Fruit fly (Drosophila melanogaster): ENCODE measurements around the gene Exo84.

Exo84 gene

dm6 chr3R:26009766-26010414 lies 42.2 kb downstream of the Exo84 start:
- TF ChIP-seq grn (GFP tag; optimal IDR thresholded peaks at IDR 0.05), result peak; percentile 8
- TF ChIP-seq Abd-B (GFP tag; optimal IDR thresholded peaks at IDR 0.05), result no peak
- TF ChIP-seq CG12219 (GFP tag; optimal IDR thresholded peaks at IDR 0.05), result no peak
- TF ChIP-seq HLHmδ (GFP tag; optimal IDR thresholded peaks at IDR 0.05), result peak; percentile 87
- TF ChIP-seq ftz-f1 (GFP tag; optimal IDR thresholded peaks at IDR 0.05), result no peak
- no peak for TF ChIP-seq Doc2 (GFP tag; IDR thresholded peaks at IDR 0.05)
- TF ChIP-seq abd-A (tag; optimal IDR thresholded peaks at IDR 0.05), result no peak
- no peak for TF ChIP-seq CG14441 (GFP tag; IDR thresholded peaks at IDR 0.05)
- peak; percentile 72 for TF ChIP-seq sens (GFP tag)
- TF ChIP-seq vvl (GFP tag; IDR thresholded peaks at IDR 0.05), result peak; percentile 24; the same call in 1 of the 2 replicates
- no peak for TF ChIP-seq CG17568 (GFP tag; optimal IDR thresholded peaks at IDR 0.05)
- no peak for TF ChIP-seq danr (GFP tag; IDR thresholded peaks at IDR 0.05)
- no peak for TF ChIP-seq eve (GFP tag; optimal IDR thresholded peaks at IDR 0.05)
- no peak for TF ChIP-seq maf-S (GFP tag; optimal IDR thresholded peaks at IDR 0.05)
- no peak for TF ChIP-seq exex (tag; optimal IDR thresholded peaks at IDR 0.05)
- TF ChIP-seq CG4854 (GFP tag; optimal IDR thresholded peaks at IDR 0.05), result no peak
- TF ChIP-seq luna (GFP tag; optimal IDR thresholded peaks at IDR 0.05), result no peak
- no peak for TF ChIP-seq jigr1 (GFP tag; IDR thresholded peaks at IDR 0.05)
- no peak for TF ChIP-seq bigmax (GFP tag; optimal IDR thresholded peaks at IDR 0.05)
- no peak for TF ChIP-seq Meics (GFP tag; optimal IDR thresholded peaks at IDR 0.05)
- TF ChIP-seq Oli (tag; optimal IDR thresholded peaks at IDR 0.05), result no peak
- no peak for TF ChIP-seq CG10959 (GFP tag; IDR thresholded peaks at IDR 0.05)
- no peak for TF ChIP-seq nmo (GFP tag; optimal IDR thresholded peaks at IDR 0.05)
- TF ChIP-seq CG1529 (GFP tag; optimal IDR thresholded peaks at IDR 0.05), result no peak
- no peak for TF ChIP-seq aop (GFP tag; IDR thresholded peaks at IDR 0.05)
- no peak for TF ChIP-seq BEAF-32 (GFP tag; optimal IDR thresholded peaks at IDR 0.05)
- TF ChIP-seq btn (GFP tag; optimal IDR thresholded peaks at IDR 0.05), result no peak
- TF ChIP-seq fd3F (GFP tag; optimal IDR thresholded peaks at IDR 0.05), result no peak
- TF ChIP-seq YL-1 (GFP tag; optimal IDR thresholded peaks at IDR 0.05), result no peak
- no peak for TF ChIP-seq gce (GFP tag; IDR thresholded peaks at IDR 0.05)
- no peak for TF ChIP-seq Bteb2 (GFP tag; optimal IDR thresholded peaks at IDR 0.05)
- peak; percentile 36 for TF ChIP-seq CG7745 (tag; optimal IDR thresholded peaks at IDR 0.05)
- no peak for TF ChIP-seq CG18476 (GFP tag; optimal IDR thresholded peaks at IDR 0.05)
- TF ChIP-seq pho (GFP tag; optimal IDR thresholded peaks at IDR 0.05), result no peak
- peak; percentile 8 for TF ChIP-seq D (optimal IDR thresholded peaks at IDR 0.05)
- no peak for TF ChIP-seq D (GFP tag; optimal IDR thresholded peaks at IDR 0.05)
- TF ChIP-seq Deaf1 (tag; optimal IDR thresholded peaks at IDR 0.05), result no peak
- TF ChIP-seq CG8281 (tag; optimal IDR thresholded peaks at IDR 0.05), result no peak
- no peak for TF ChIP-seq NFAT (GFP tag; IDR thresholded peaks at IDR 0.05)
- no peak for TF ChIP-seq CG12236 (GFP tag; optimal IDR thresholded peaks at IDR 0.05)
- TF ChIP-seq CG4707 (GFP tag; optimal IDR thresholded peaks at IDR 0.05), result no peak
- no peak for TF ChIP-seq Gug (GFP tag; IDR thresholded peaks at IDR 0.05)
- no peak for TF ChIP-seq sisA (GFP tag; IDR thresholded peaks at IDR 0.05)
- no peak for TF ChIP-seq CG33557 (GFP tag; optimal IDR thresholded peaks at IDR 0.05)
- TF ChIP-seq CG13287 (GFP tag; IDR thresholded peaks at IDR 0.05; ENCODE audit: partially characterized antibody), result no peak
- TF ChIP-seq CG17328 (GFP tag; IDR thresholded peaks at IDR 0.05), result no peak
- TF ChIP-seq Blimp-1 (GFP tag; optimal IDR thresholded peaks at IDR 0.05), result peak; percentile 24
- no peak for TF ChIP-seq CG11723 (GFP tag; optimal IDR thresholded peaks at IDR 0.05)
- TF ChIP-seq wek (GFP tag; optimal IDR thresholded peaks at IDR 0.05), result no peak
- no peak for TF ChIP-seq Nf-YC (tag; optimal IDR thresholded peaks at IDR 0.05)
- no peak for TF ChIP-seq sqz (GFP tag; optimal IDR thresholded peaks at IDR 0.05)

Measured in whole organism, embryonic.